Fruit fly (Drosophila melanogaster) whole organism, embryonic: ENCODE data around the gene tyf.

ENCODE experiments used
- Antp ChIP-seq: fragments of 200-800 bp; sonication (Bioruptor generic); optimal IDR thresholded peaks from 3 replicates; lab custom pipeline; 2016; ENCODE audit warnings: missing biosample characterization, missing genetic modification characterization
- BEAF-32 ChIP-seq: fragments of 200-800 bp; sonication (Bioruptor generic); optimal IDR thresholded peaks from 3 replicates; lab custom pipeline; 2017; ENCODE audit warnings: missing biosample characterization, missing genetic modification characterization, mild to moderate bottlenecking, moderate library complexity, missing genetic modification reagents
- CG10959 ChIP-seq: fragments of 200-800 bp; sonication (Bioruptor generic); IDR thresholded peaks from 2 replicates; pipeline ENCODE4 v1.3.6; 2022; ENCODE audit warnings: missing biosample characterization, missing genetic modification characterization
- CG12391 ChIP-seq: fragments of 200-800 bp; sonication (Bioruptor generic); optimal IDR thresholded peaks from 3 replicates; lab custom pipeline; 2018; ENCODE audit warnings: missing biosample characterization, mild to moderate bottlenecking, missing genetic modification characterization, moderate library complexity
- CG13287 ChIP-seq: fragments of 200-800 bp; sonication (Bioruptor generic); IDR thresholded peaks from 2 replicates; pipeline ENCODE4 v1.3.6; 2022; ENCODE audit warnings: missing biosample characterization, missing genetic modification characterization; ENCODE audit not compliant: partially characterized antibody
- CG13775 ChIP-seq: fragments of 200-800 bp; sonication (Bioruptor generic); optimal IDR thresholded peaks from 3 replicates; lab custom pipeline; 2017; ENCODE audit warnings: missing biosample characterization, mild to moderate bottlenecking, missing genetic modification characterization
- CG15479 ChIP-seq: fragments of 200-800 bp; sonication (Bioruptor generic); optimal IDR thresholded peaks from 3 replicates; lab custom pipeline; 2019; ENCODE audit warnings: missing biosample characterization, mild to moderate bottlenecking, missing genetic modification characterization, moderate library complexity
- CG15514 ChIP-seq: fragments of 200-800 bp; sonication (Bioruptor generic); optimal IDR thresholded peaks from 3 replicates; lab custom pipeline; 2017; ENCODE audit warnings: missing biosample characterization, missing genetic modification characterization, mild to moderate bottlenecking, moderate library complexity, missing genetic modification reagents
- CG16813 ChIP-seq: fragments of 200-800 bp; sonication (Bioruptor generic); IDR thresholded peaks from 3 replicates; pipeline ENCODE4 v1.3.6; 2022; ENCODE audit warnings: missing biosample characterization, missing genetic modification characterization; ENCODE audit not compliant: partially characterized antibody
- CG16815 ChIP-seq: fragments of 200-800 bp; sonication (Bioruptor generic); optimal IDR thresholded peaks from 3 replicates; lab custom pipeline; 2017; ENCODE audit warnings: missing biosample characterization, mild to moderate bottlenecking, missing genetic modification characterization
- CG18262 ChIP-seq: fragments of 200-800 bp; optimal IDR thresholded peaks from 3 replicates; lab custom pipeline; 2019; ENCODE audit warnings: missing biosample characterization, mild to moderate bottlenecking, missing genetic modification characterization, moderate library complexity
- CG1832 ChIP-seq: fragments of 200-800 bp; sonication (Bioruptor generic); optimal IDR thresholded peaks from 2 replicates; lab custom pipeline; 2017; ENCODE audit warnings: missing biosample characterization, mild to moderate bottlenecking, missing genetic modification characterization, inconsistent platforms
- CG18619 ChIP-seq: fragments of 200-800 bp; sonication (Bioruptor generic); optimal IDR thresholded peaks from 3 replicates; lab custom pipeline; 2017; ENCODE audit warnings: missing biosample characterization, mild to moderate bottlenecking, missing genetic modification characterization
- CG2202 ChIP-seq: fragments of 200-800 bp; sonication (Bioruptor generic); optimal IDR thresholded peaks from 2 replicates; lab custom pipeline; 2018; ENCODE audit warnings: missing biosample characterization, mild to moderate bottlenecking, missing genetic modification characterization
- CG30403 ChIP-seq: fragments of 200-800 bp; sonication (Bioruptor generic); optimal IDR thresholded peaks from 3 replicates; lab custom pipeline; 2016; ENCODE audit warnings: missing biosample characterization, missing genetic modification characterization
- CG3847 ChIP-seq: fragments of 200-800 bp; sonication (Bioruptor generic); IDR thresholded peaks from 2 replicates; pipeline ENCODE4 v1.3.6; 2022; ENCODE audit warnings: missing biosample characterization, missing genetic modification characterization
- CG4820 ChIP-seq: fragments of 200-800 bp; sonication (Bioruptor generic); optimal IDR thresholded peaks from 3 replicates; lab custom pipeline; 2016; ENCODE audit warnings: missing biosample characterization, missing genetic modification characterization
- CG9215 ChIP-seq: fragments of 200-800 bp; sonication (Bioruptor generic); IDR thresholded peaks from 2 replicates; pipeline ENCODE4 v1.3.6; 2022; ENCODE audit warnings: missing biosample characterization, missing genetic modification characterization
- CkIIα-i1 ChIP-seq: fragments of 200-800 bp; sonication (Bioruptor generic); IDR thresholded peaks from 2 replicates; pipeline ENCODE4 v1.3.6; 2022; ENCODE audit warnings: missing biosample characterization, missing genetic modification characterization
- D ChIP-seq, 2 experiments: fragments of 200-800 bp in 1 of 2; fragments of >200 bp in 1 of 2; sonication (Bioruptor generic) in 1 of 2; optimal IDR thresholded peaks; 2 replicates in 1 of 2; 3 replicates in 1 of 2; lab custom pipeline; 2017; ENCODE audit warnings: mild to moderate bottlenecking in 1 of 2, missing biosample characterization in 1 of 2, missing genetic modification characterization in 1 of 2, missing genetic modification reagents in 1 of 2
- Doc2 ChIP-seq: fragments of 200-800 bp; sonication (Bioruptor generic); IDR thresholded peaks from 2 replicates; pipeline ENCODE4 v1.3.6; 2022; ENCODE audit warnings: missing biosample characterization, missing genetic modification characterization
- Elba2 ChIP-seq: fragments of 200-800 bp; sonication (Bioruptor generic); optimal IDR thresholded peaks from 3 replicates; lab custom pipeline; 2016; ENCODE audit warnings: missing biosample characterization, missing genetic modification characterization
- Gug ChIP-seq: fragments of 200-800 bp; sonication (Bioruptor generic); IDR thresholded peaks from 4 replicates; pipeline ENCODE4 v1.3.6; 2022; ENCODE audit warnings: missing biosample characterization, missing genetic modification characterization
- HLH4C ChIP-seq: fragments of 200-800 bp; sonication (Bioruptor generic); IDR thresholded peaks from 3 replicates; pipeline ENCODE4 v1.3.6; 2022; ENCODE audit warnings: missing biosample characterization, missing genetic modification characterization; ENCODE audit not compliant: partially characterized antibody
- Hmx ChIP-seq: fragments of 200-800 bp; sonication (Bioruptor generic); optimal IDR thresholded peaks from 2 replicates; lab custom pipeline; 2016; ENCODE audit warnings: missing biosample characterization, missing genetic modification characterization
- Max ChIP-seq: fragments of 200-800 bp; sonication (Bioruptor generic); optimal IDR thresholded peaks from 2 replicates; lab custom pipeline; 2016; ENCODE audit warnings: missing biosample characterization, mild to moderate bottlenecking, missing genetic modification characterization
- Rfx ChIP-seq: fragments of 200-800 bp; sonication (Bioruptor generic); IDR thresholded peaks from 2 replicates; pipeline ENCODE4 v1.3.6; 2022; ENCODE audit warnings: missing biosample characterization, missing genetic modification characterization
- Sin3A ChIP-seq: fragments of >200 bp; optimal IDR thresholded peaks from 2 replicates; lab custom pipeline; 2018
- Sry-δ ChIP-seq: fragments of 200-800 bp; sonication (Bioruptor generic); optimal IDR thresholded peaks from 2 replicates; lab custom pipeline; 2016; ENCODE audit warnings: missing biosample characterization, missing genetic modification characterization
- Xbp1 ChIP-seq: fragments of 200-800 bp; sonication (Bioruptor generic); optimal IDR thresholded peaks from 3 replicates; lab custom pipeline; 2016; ENCODE audit warnings: missing biosample characterization, mild to moderate bottlenecking, missing genetic modification characterization
- br ChIP-seq: fragments of >200 bp; optimal IDR thresholded peaks from 2 replicates; lab custom pipeline; 2017
- bsh ChIP-seq, 2 experiments: fragments of 200-800 bp; sonication (Bioruptor generic); optimal IDR thresholded peaks; 2 replicates each; lab custom pipeline; 2017 to 2018; ENCODE audit warnings: mild to moderate bottlenecking in 2 of 2, missing biosample characterization in 2 of 2, missing genetic modification characterization in 2 of 2, moderate library complexity in 1 of 2
- cg ChIP-seq: fragments of 200-800 bp; sonication (Bioruptor generic); optimal IDR thresholded peaks from 3 replicates; lab custom pipeline; 2019; ENCODE audit warnings: missing biosample characterization, mild to moderate bottlenecking, missing genetic modification characterization, moderate library complexity
- dan ChIP-seq: fragments of 200-800 bp; sonication (Bioruptor generic); IDR thresholded peaks from 2 replicates; pipeline ENCODE4 v1.3.6; 2022; ENCODE audit warnings: missing biosample characterization, missing genetic modification characterization
- ems ChIP-seq: fragments of 200-800 bp; sonication (Bioruptor generic); optimal IDR thresholded peaks from 3 replicates; lab custom pipeline; 2016; ENCODE audit warnings: missing biosample characterization, missing genetic modification characterization
- ewg ChIP-seq: fragments of 200-800 bp; sonication (Bioruptor generic); optimal IDR thresholded peaks from 3 replicates; lab custom pipeline; 2017; ENCODE audit warnings: mild to moderate bottlenecking, missing biosample characterization, missing genetic modification reagents, missing genetic modification characterization
- fru ChIP-seq: fragments of >200 bp; optimal IDR thresholded peaks from 2 replicates; lab custom pipeline; 2017
- insv ChIP-seq, 2 experiments: fragments of 200-800 bp; sonication (Bioruptor generic); optimal IDR thresholded peaks; 3 replicates each; lab custom pipeline; 2016 to 2018; ENCODE audit warnings: missing biosample characterization in 2 of 2, missing genetic modification characterization in 2 of 2
- inv ChIP-seq: fragments of 200-800 bp; sonication (Bioruptor generic); IDR thresholded peaks from 2 replicates; pipeline ENCODE4 v1.3.6; 2022; ENCODE audit warnings: missing biosample characterization, missing genetic modification characterization; ENCODE audit not compliant: partially characterized antibody
- jumu ChIP-seq: fragments of 200-800 bp; sonication (Bioruptor generic); optimal IDR thresholded peaks from 3 replicates; lab custom pipeline; 2016; ENCODE audit warnings: missing biosample characterization, missing genetic modification characterization
- lilli ChIP-seq: fragments of 200-800 bp; sonication (Bioruptor generic); optimal IDR thresholded peaks from 3 replicates; lab custom pipeline; 2016; ENCODE audit warnings: missing biosample characterization, missing genetic modification characterization
- lola ChIP-seq, 3 experiments: fragments of >200 bp in 2 of 3; fragments of 200-800 bp in 1 of 3; sonication (Bioruptor generic) in 1 of 3; optimal IDR thresholded peaks; 2 replicates each; lab custom pipeline; 2017 to 2019; ENCODE audit warnings: missing biosample characterization in 3 of 3, missing genetic modification characterization in 3 of 3, mild to moderate bottlenecking in 1 of 3, moderate library complexity in 1 of 3
- mirr ChIP-seq: fragments of 200-800 bp; sonication (Bioruptor generic); optimal IDR thresholded peaks from 3 replicates; lab custom pipeline; 2018; ENCODE audit warnings: missing biosample characterization, mild to moderate bottlenecking, missing genetic modification characterization
- nmo ChIP-seq: fragments of 200-800 bp; sonication (Bioruptor generic); optimal IDR thresholded peaks from 2 replicates; lab custom pipeline; 2018; ENCODE audit warnings: missing biosample characterization, mild to moderate bottlenecking, missing genetic modification characterization, moderate library complexity
- phol ChIP-seq: fragments of 200-800 bp; sonication (Bioruptor generic); optimal IDR thresholded peaks from 3 replicates; lab custom pipeline; 2018; ENCODE audit warnings: missing biosample characterization, mild to moderate bottlenecking, missing genetic modification characterization, moderate library complexity
- pros ChIP-seq: fragments of 200-800 bp; sonication (Bioruptor generic); optimal IDR thresholded peaks from 3 replicates; lab custom pipeline; 2019; ENCODE audit warnings: missing biosample characterization, mild to moderate bottlenecking, missing genetic modification characterization, moderate library complexity
- vvl ChIP-seq: fragments of 200-800 bp; sonication (Bioruptor generic); IDR thresholded peaks from 2 replicates; pipeline ENCODE4 v1.3.6; 2022; ENCODE audit warnings: missing biosample characterization, missing genetic modification characterization
- zen ChIP-seq: fragments of 200-800 bp; sonication (Bioruptor generic); optimal IDR thresholded peaks from 3 replicates; lab custom pipeline; 2018; ENCODE audit warnings: missing biosample characterization, mild to moderate bottlenecking, missing genetic modification characterization, moderate library complexity

The tyf gene

dm6 chrX:4108612-4109173 lies 8.1 kb upstream of the tyf start:
- TF ChIP-seq pros (GFP tag; lab: Kevin White, UChicago), result peak; percentile 43
- TF ChIP-seq D (optimal IDR thresholded peaks at IDR 0.05; lab: Kevin White, UChicago), result peak; percentile 86
- TF ChIP-seq D (GFP tag; optimal IDR thresholded peaks at IDR 0.05; lab: Kevin White, UChicago), result no peak
- TF ChIP-seq CG1832, result peak; percentile 43
- TF ChIP-seq cg (GFP tag; lab: Kevin White, UChicago), result peak; percentile 53
- no peak for TF ChIP-seq dan (GFP tag; lab: Robert Waterston, UW)
- TF ChIP-seq Rfx (GFP tag; lab: Robert Waterston, UW), result no peak
- TF ChIP-seq zen (tag; lab: Kevin White, UChicago), result peak; percentile 56
- no peak for TF ChIP-seq Hmx (GFP tag; lab: Kevin White, UChicago)
- no peak for TF ChIP-seq CG10959 (GFP tag; lab: Robert Waterston, UW)
- TF ChIP-seq vvl (GFP tag; lab: Robert Waterston, UW), result 0 out of 2 replicates have a peak, but pooled peaks have one; percentile 14
- peak; percentile 90 for TF ChIP-seq Elba2 (GFP tag; lab: Kevin White, UChicago)
- no peak for TF ChIP-seq bsh (GFP tag; optimal IDR thresholded peaks at IDR 0.05; lab: Kevin White, UChicago)
- peak; percentile 39 for TF ChIP-seq CG15514 (GFP tag; lab: Kevin White, UChicago)
- no peak for TF ChIP-seq CG2202 (tag; lab: Kevin White, UChicago)
- TF ChIP-seq Doc2 (GFP tag; lab: Robert Waterston, UW), result no peak
- TF ChIP-seq br (lab: Kevin White, UChicago), result no peak
- TF ChIP-seq insv (GFP tag; optimal IDR thresholded peaks at IDR 0.05; lab: Kevin White, UChicago), result peak; percentile 98 to 100
- no peak for TF ChIP-seq CkIIα-i1 (GFP tag; lab: Robert Waterston, UW)
- peak; percentile 80 for TF ChIP-seq CG15479 (GFP tag; lab: Kevin White, UChicago)

- TF ChIP-seq ems (GFP tag; lab: Kevin White, UChicago) (no peak), CG30403 (GFP tag; lab: Kevin White, UChicago) (peak; percentile 36), CG4820 (GFP tag; lab: Kevin White, UChicago) (no peak), HLH4C (GFP tag; lab: Robert Waterston, UW) (0 out of 3 replicates have a peak, but pooled peaks have one; percentile 46), mirr (no peak), CG16813 (GFP tag; lab: Robert Waterston, UW) (peak; percentile 55; the same call in 1 of the 3 replicates), BEAF-32 (GFP tag; lab: Kevin White, UChicago) (peak; percentile 74), lilli (GFP tag; lab: Kevin White, UChicago) (peak; percentile 36), jumu (GFP tag; lab: Kevin White, UChicago) (peak; percentile 24), CG13287 (GFP tag; lab: Robert Waterston, UW) (peak; percentile 69), CG3847 (GFP tag; lab: Robert Waterston, UW) (0 out of 2 replicates have a peak, but pooled peaks have one; percentile 29), Xbp1 (GFP tag; lab: Kevin White, UChicago) (peak; percentile 26), fru (lab: Kevin White, UChicago) (no peak), CG16815 (GFP tag; lab: Kevin White, UChicago) (no peak), nmo (GFP tag; lab: Kevin White, UChicago) (peak; percentile 21), Antp (peak; percentile 33), Max (GFP tag; lab: Kevin White, UChicago) (peak; percentile 44), CG18619 (GFP tag; lab: Kevin White, UChicago) (no peak), CG12391 (peak; percentile 21), lola (GFP tag; optimal IDR thresholded peaks at IDR 0.05; lab: Kevin White, UChicago) (peak in 1 of 3 experiments; percentile 18), Gug (GFP tag; lab: Robert Waterston, UW) (0 out of 4 replicates have a peak, but pooled peaks have one; percentile 5), CG13775 (GFP tag; lab: Kevin White, UChicago) (peak; percentile 49), ewg (GFP tag; lab: Kevin White, UChicago) (no peak), phol (tag; lab: Kevin White, UChicago) (peak; percentile 25), Sry-δ (peak; percentile 65), Sin3A (lab: Kevin White, UChicago) (peak; percentile 51), inv (GFP tag; lab: Robert Waterston, UW) (0 out of 2 replicates have a peak, but pooled peaks have one; percentile 30), CG9215 (GFP tag; lab: Robert Waterston, UW) (no peak), CG18262 (peak; percentile 0)
Measured at dm6 chrX:4113698-4114216, 3.1 kb upstream of the tyf start, which contains the start of the genes dgt4 and Nsun2. Gene dgt4, plus strand, starts transcription at chrX:4113701. Gene Nsun2, minus strand, starts transcription at chrX:4113734.
